Worm (Caenorhabditis elegans) whole organism, L2 larva: ENCODE results near the gene sdz-1.

Experiments
- C34F6.9 ChIP-seq: fragments of 150-350 bp; optimal IDR thresholded peaks from 2 replicates; lab custom pipeline; 2014; ENCODE audit warnings: missing biosample characterization, missing genetic modification characterization
- aly-2 ChIP-seq: fragments of 150-350 bp; optimal IDR thresholded peaks from 2 replicates; lab custom pipeline; 2014; ENCODE audit warnings: missing biosample characterization, missing genetic modification characterization
- elt-3 ChIP-seq: sonication (generic microtip); optimal IDR thresholded peaks from 2 replicates; lab custom pipeline; 2017; ENCODE audit warnings: missing biosample characterization, missing genetic modification characterization
- fos-1 ChIP-seq: fragments of 150-350 bp; optimal IDR thresholded peaks from 2 replicates; lab custom pipeline; 2014; ENCODE audit warnings: missing biosample characterization, missing genetic modification characterization
- nhr-11 ChIP-seq: fragments of 150-350 bp; optimal IDR thresholded peaks from 2 replicates; lab custom pipeline; 2014; ENCODE audit warnings: missing biosample characterization, missing genetic modification characterization
- nhr-12 ChIP-seq: fragments of 150-350 bp; optimal IDR thresholded peaks from 2 replicates; lab custom pipeline; 2014; ENCODE audit warnings: missing biosample characterization, missing genetic modification characterization
- nhr-25 ChIP-seq: fragments of 150-350 bp; sonication (generic microtip); optimal IDR thresholded peaks from 3 replicates; lab custom pipeline; 2014; ENCODE audit warnings: missing biosample characterization, missing genetic modification characterization
- peb-1 ChIP-seq: fragments of 150-350 bp; optimal IDR thresholded peaks from 2 replicates; lab custom pipeline; 2014; ENCODE audit warnings: missing biosample characterization, missing genetic modification characterization
- sem-4 ChIP-seq: fragments of 150-350 bp; optimal IDR thresholded peaks from 2 replicates; lab custom pipeline; 2014; ENCODE audit warnings: missing biosample characterization, missing genetic modification reagents, missing genetic modification characterization
- snpc-4 ChIP-seq: fragments of 150-350 bp; optimal IDR thresholded peaks from 2 replicates; lab custom pipeline; 2014; ENCODE audit warnings: missing biosample characterization, missing genetic modification characterization
- unc-55 ChIP-seq: fragments of 150-350 bp; sonication (generic microtip); optimal IDR thresholded peaks from 3 replicates; lab custom pipeline; 2014; ENCODE audit warnings: missing biosample characterization, missing genetic modification reagents, missing genetic modification characterization
- unc-62 ChIP-seq: fragments of 150-350 bp; optimal IDR thresholded peaks from 2 replicates; lab custom pipeline; 2014; ENCODE audit warnings: missing biosample characterization, missing genetic modification reagents, missing genetic modification characterization
- ztf-11 ChIP-seq: sonication (generic microtip); optimal IDR thresholded peaks from 2 replicates; lab custom pipeline; 2017; ENCODE audit warnings: missing biosample characterization, missing genetic modification characterization
- ztf-4 ChIP-seq: fragments of 150-350 bp; optimal IDR thresholded peaks from 2 replicates; lab custom pipeline; 2014; ENCODE audit warnings: missing biosample characterization, missing genetic modification characterization

ce11 chrIII:8731973-8732372, 31.8 kb upstream of the sdz-1 start:
- TF ChIP-seq unc-55, result no peak
- TF ChIP-seq fos-1 (tag; lab: Kevin White, UChicago), result no peak
- TF ChIP-seq nhr-25 (tag; lab: Kevin White, UChicago), result peak; percentile 25
- TF ChIP-seq nhr-11 (tag; lab: Kevin White, UChicago), result no peak
- no peak for TF ChIP-seq snpc-4 (tag; lab: Kevin White, UChicago)
- TF ChIP-seq aly-2 (tag; lab: Kevin White, UChicago), result no peak
- peak; percentile 54 for TF ChIP-seq ztf-4 (tag; lab: Kevin White, UChicago)
- TF ChIP-seq elt-3 (tag; lab: Kevin White, UChicago), result no peak
- no peak for TF ChIP-seq sem-4 (tag; lab: Kevin White, UChicago)
- no peak for TF ChIP-seq peb-1 (tag; lab: Kevin White, UChicago)
- TF ChIP-seq nhr-12, result no peak
- no peak for TF ChIP-seq ztf-11 (tag; lab: Kevin White, UChicago)
- TF ChIP-seq unc-62, result no peak
- no peak for TF ChIP-seq C34F6.9 (tag; lab: Kevin White, UChicago)
